Worm (Caenorhabditis elegans) whole organism, L3 larva: ENCODE data around the gene F47E1.4.

ENCODE experiments used
- ama-1 ChIP-seq: fragments of 150-350 bp; optimal IDR thresholded peaks from 2 replicates; lab custom pipeline; 2018
- egl-27 ChIP-seq: sonication (generic microtip); optimal IDR thresholded peaks from 4 replicates; lab custom pipeline; 2017; ENCODE audit warnings: missing biosample characterization, missing genetic modification reagents, missing genetic modification characterization
- fos-1 ChIP-seq: fragments of 150-350 bp; optimal IDR thresholded peaks from 2 replicates; lab custom pipeline; 2014; ENCODE audit warnings: missing biosample characterization, missing genetic modification characterization
- lin-39 ChIP-seq: fragments of 150-350 bp; optimal IDR thresholded peaks from 2 replicates; lab custom pipeline; 2018; ENCODE audit warnings: missing biosample characterization, missing genetic modification reagents, missing genetic modification characterization
- nhr-11 ChIP-seq: fragments of 150-350 bp; optimal IDR thresholded peaks from 2 replicates; lab custom pipeline; 2014; ENCODE audit warnings: missing biosample characterization, missing genetic modification characterization
- nhr-23 ChIP-seq: fragments of 150-350 bp; optimal IDR thresholded peaks from 2 replicates; lab custom pipeline; 2014; ENCODE audit warnings: missing biosample characterization, missing genetic modification reagents, missing genetic modification characterization

- TF ChIP-seq ama-1 (lab: Kevin White, UChicago) (no peak), lin-39 (tag; lab: Kevin White, UChicago) (no peak), fos-1 (no peak), nhr-23 (tag; lab: Kevin White, UChicago) (no peak), nhr-11 (no peak), egl-27 (tag; lab: Kevin White, UChicago) (no peak)
Measured at ce11 chrX:9036237-9036636, 26.4 kb upstream of the F47E1.4 start.
